Worm (Caenorhabditis elegans): Measurements from ENCODE around the gene K07F5.17.

ce11 chrIV:9873837-9874236 lies 31.7 kb downstream of the K07F5.17 start:
- no peak for TF ChIP-seq zag-1 (tag; optimal IDR thresholded peaks at IDR 0.05)
- TF ChIP-seq egl-27 (tag; optimal IDR thresholded peaks at IDR 0.05), result no peak
- TF ChIP-seq Y116A8C.19 (tag; optimal IDR thresholded peaks at IDR 0.05; ENCODE audit: borderline replicate concordance), result no peak
- TF ChIP-seq aly-2 (tag; optimal IDR thresholded peaks at IDR 0.05), result no peak
